Worm (Caenorhabditis elegans) whole organism, L2 larva: ENCODE measurements around the gene R04F11.3.

Experiments
- C34F6.9 ChIP-seq: fragments of 150-350 bp; optimal IDR thresholded peaks from 2 replicates; lab custom pipeline; 2014; ENCODE audit warnings: missing biosample characterization, missing genetic modification characterization
- R02D3.7 ChIP-seq: fragments of 150-350 bp; optimal IDR thresholded peaks from 2 replicates; lab custom pipeline; 2014; ENCODE audit warnings: missing biosample characterization, missing genetic modification characterization
- ZK546.5 ChIP-seq: sonication (generic microtip); optimal IDR thresholded peaks from 2 replicates; lab custom pipeline; 2017; ENCODE audit warnings: missing biosample characterization, missing genetic modification characterization
- alr-1 ChIP-seq: fragments of 150-350 bp; optimal IDR thresholded peaks from 2 replicates; lab custom pipeline; 2014; ENCODE audit warnings: missing biosample characterization, missing genetic modification characterization
- aly-2 ChIP-seq: fragments of 150-350 bp; optimal IDR thresholded peaks from 2 replicates; lab custom pipeline; 2014; ENCODE audit warnings: missing biosample characterization, missing genetic modification characterization
- blmp-1 ChIP-seq: sonication (generic microtip); optimal IDR thresholded peaks from 2 replicates; lab custom pipeline; 2017; ENCODE audit warnings: missing genetic modification characterization, mild to moderate bottlenecking, missing compliant biosample characterization, antibody characterized with exemption, moderate library complexity; ENCODE audit not compliant: insufficient read depth
- ceh-16 ChIP-seq: fragments of 150-350 bp; optimal IDR thresholded peaks from 2 replicates; lab custom pipeline; 2014; ENCODE audit warnings: missing biosample characterization, missing genetic modification characterization
- ceh-82 ChIP-seq: fragments of 150-350 bp; optimal IDR thresholded peaks from 2 replicates; lab custom pipeline; 2014; ENCODE audit warnings: missing biosample characterization, missing genetic modification characterization
- crh-2 ChIP-seq: sonication (generic microtip); optimal IDR thresholded peaks from 2 replicates; lab custom pipeline; 2017; ENCODE audit warnings: missing biosample characterization, missing genetic modification characterization
- dmd-4 ChIP-seq: sonication (generic microtip); optimal IDR thresholded peaks from 2 replicates; lab custom pipeline; 2017; ENCODE audit warnings: missing biosample characterization, missing genetic modification characterization
- egl-27 ChIP-seq: sonication (generic microtip); optimal IDR thresholded peaks from 3 replicates; lab custom pipeline; 2017; ENCODE audit warnings: missing biosample characterization, missing genetic modification reagents, missing genetic modification characterization
- elt-1 ChIP-seq: fragments of 150-350 bp; optimal IDR thresholded peaks from 2 replicates; lab custom pipeline; 2014; ENCODE audit warnings: missing biosample characterization, missing genetic modification characterization
- elt-3 ChIP-seq: sonication (generic microtip); optimal IDR thresholded peaks from 2 replicates; lab custom pipeline; 2017; ENCODE audit warnings: missing biosample characterization, missing genetic modification characterization
- fos-1 ChIP-seq: fragments of 150-350 bp; optimal IDR thresholded peaks from 2 replicates; lab custom pipeline; 2014; ENCODE audit warnings: missing biosample characterization, missing genetic modification characterization
- gmeb-1 ChIP-seq: fragments of 150-350 bp; optimal IDR thresholded peaks from 2 replicates; lab custom pipeline; 2014; ENCODE audit warnings: missing biosample characterization, missing genetic modification characterization
- lin-11 ChIP-seq: fragments of 150-350 bp; sonication (generic microtip); optimal IDR thresholded peaks from 2 replicates; lab custom pipeline; 2014; ENCODE audit warnings: missing biosample characterization, missing genetic modification characterization, inconsistent platforms, mixed read lengths
- lin-13 ChIP-seq: fragments of 150-350 bp; optimal IDR thresholded peaks from 2 replicates; lab custom pipeline; 2014; ENCODE audit warnings: missing biosample characterization, missing genetic modification reagents, missing genetic modification characterization
- lin-39 ChIP-seq: fragments of 150-350 bp; optimal IDR thresholded peaks from 2 replicates; lab custom pipeline; 2014; ENCODE audit warnings: missing biosample characterization, missing genetic modification reagents, missing genetic modification characterization
- lsy-2 ChIP-seq, 2 experiments: fragments of 150-350 bp in 1 of 2; sonication (generic microtip) in 1 of 2; optimal IDR thresholded peaks; 2 replicates each; lab custom pipeline; 2014 to 2017; ENCODE audit warnings: missing biosample characterization in 2 of 2, missing genetic modification characterization in 2 of 2
- mab-5 ChIP-seq: fragments of 150-350 bp; optimal IDR thresholded peaks from 2 replicates; lab custom pipeline; 2014; ENCODE audit warnings: missing biosample characterization, missing genetic modification characterization
- mbf-1 ChIP-seq: sonication (generic microtip); optimal IDR thresholded peaks from 2 replicates; lab custom pipeline; 2017; ENCODE audit warnings: missing biosample characterization, missing genetic modification characterization
- mdl-1 ChIP-seq, 2 experiments: fragments of 150-350 bp in 1 of 2; sonication (generic microtip) in 1 of 2; optimal IDR thresholded peaks; 2 replicates each; lab custom pipeline; 2017; ENCODE audit warnings: missing biosample characterization in 2 of 2, missing genetic modification characterization in 2 of 2
- nhr-10 ChIP-seq: sonication (generic microtip); optimal IDR thresholded peaks from 2 replicates; lab custom pipeline; 2017; ENCODE audit warnings: missing biosample characterization, missing genetic modification characterization
- nhr-12 ChIP-seq: fragments of 150-350 bp; optimal IDR thresholded peaks from 2 replicates; lab custom pipeline; 2014; ENCODE audit warnings: missing biosample characterization, missing genetic modification characterization
- nhr-129 ChIP-seq: fragments of 150-350 bp; optimal IDR thresholded peaks from 2 replicates; lab custom pipeline; 2014; ENCODE audit warnings: missing biosample characterization, missing genetic modification characterization
- nhr-21 ChIP-seq: fragments of 150-350 bp; optimal IDR thresholded peaks from 2 replicates; lab custom pipeline; 2014; ENCODE audit warnings: missing biosample characterization, missing genetic modification characterization
- nhr-23 ChIP-seq: fragments of 150-350 bp; optimal IDR thresholded peaks from 2 replicates; lab custom pipeline; 2014; ENCODE audit warnings: missing biosample characterization, missing genetic modification reagents, missing genetic modification characterization
- nhr-237 ChIP-seq: fragments of 150-350 bp; optimal IDR thresholded peaks from 2 replicates; lab custom pipeline; 2014; ENCODE audit warnings: missing biosample characterization, missing genetic modification characterization
- nhr-25 ChIP-seq: fragments of 150-350 bp; sonication (generic microtip); optimal IDR thresholded peaks from 3 replicates; lab custom pipeline; 2014; ENCODE audit warnings: missing biosample characterization, missing genetic modification characterization
- nhr-6 ChIP-seq: fragments of 150-350 bp; optimal IDR thresholded peaks from 2 replicates; lab custom pipeline; 2014; ENCODE audit warnings: missing biosample characterization, missing genetic modification characterization
- nhr-77 ChIP-seq: fragments of 150-350 bp; optimal IDR thresholded peaks from 2 replicates; lab custom pipeline; 2014; ENCODE audit warnings: missing biosample characterization, missing genetic modification characterization
- peb-1 ChIP-seq: fragments of 150-350 bp; optimal IDR thresholded peaks from 2 replicates; lab custom pipeline; 2014; ENCODE audit warnings: missing biosample characterization, missing genetic modification characterization
- sem-4 ChIP-seq: fragments of 150-350 bp; optimal IDR thresholded peaks from 2 replicates; lab custom pipeline; 2014; ENCODE audit warnings: missing biosample characterization, missing genetic modification reagents, missing genetic modification characterization
- skn-1 ChIP-seq: sonication (generic microtip); optimal IDR thresholded peaks from 2 replicates; lab custom pipeline; 2017; ENCODE audit warnings: missing biosample characterization, missing genetic modification characterization
- sma-3 ChIP-seq: sonication (generic microtip); optimal IDR thresholded peaks from 2 replicates; lab custom pipeline; 2016; ENCODE audit warnings: missing genetic modification reagents, missing genetic modification characterization, missing compliant biosample characterization
- sma-9 ChIP-seq, 2 experiments: fragments of 150-350 bp in 1 of 2; sonication (generic microtip) in 1 of 2; optimal IDR thresholded peaks; 2 replicates each; lab custom pipeline; 2014 to 2016; ENCODE audit warnings: missing genetic modification characterization in 2 of 2, mild to moderate bottlenecking in 1 of 2, missing biosample characterization in 1 of 2, missing compliant biosample characterization in 1 of 2, missing genetic modification reagents in 1 of 2, moderate library complexity in 1 of 2
- snpc-4 ChIP-seq: fragments of 150-350 bp; optimal IDR thresholded peaks from 2 replicates; lab custom pipeline; 2014; ENCODE audit warnings: missing biosample characterization, missing genetic modification characterization
- unc-39 ChIP-seq: fragments of 150-350 bp; optimal IDR thresholded peaks from 2 replicates; lab custom pipeline; 2014; ENCODE audit warnings: missing biosample characterization, missing genetic modification characterization
- unc-55 ChIP-seq: fragments of 150-350 bp; sonication (generic microtip); optimal IDR thresholded peaks from 3 replicates; lab custom pipeline; 2014; ENCODE audit warnings: missing biosample characterization, missing genetic modification reagents, missing genetic modification characterization
- unc-62 ChIP-seq: fragments of 150-350 bp; optimal IDR thresholded peaks from 2 replicates; lab custom pipeline; 2014; ENCODE audit warnings: missing biosample characterization, missing genetic modification reagents, missing genetic modification characterization
- zag-1 ChIP-seq: fragments of 150-350 bp; optimal IDR thresholded peaks from 2 replicates; lab custom pipeline; 2014; ENCODE audit warnings: missing biosample characterization, missing genetic modification characterization
- ztf-1 ChIP-seq: fragments of 200-800 bp; sonication (Bioruptor generic); conservative IDR thresholded peaks from 2 replicates; pipeline ENCODE4 v1.3.6; 2022; ENCODE audit warnings: missing genetic modification characterization, missing compliant biosample characterization
- ztf-11 ChIP-seq: sonication (generic microtip); optimal IDR thresholded peaks from 2 replicates; lab custom pipeline; 2017; ENCODE audit warnings: missing biosample characterization, missing genetic modification characterization

Gene R04F11.3

ce11 chrV:12288577-12288976 lies 28.4 kb downstream of the R04F11.3 start, which contains the start of gene rskd-1:
TSS of gene rskd-1 (minus strand) at chrV:12288615.
- TF ChIP-seq ceh-82 (tag; lab: Kevin White, UChicago) (no peak), alr-1 (tag; lab: Kevin White, UChicago) (no peak), ztf-1 (GFP tag; lab: Robert Waterston, UW) (no peak), lsy-2 (tag; optimal IDR thresholded peaks at IDR 0.05; lab: Kevin White, UChicago) (peak in 1 of 2 experiments; percentile 35), fos-1 (tag; lab: Kevin White, UChicago) (peak; percentile 2), skn-1 (tag; lab: Kevin White, UChicago) (no peak), sma-9 (GFP tag; optimal IDR thresholded peaks at IDR 0.05; lab: Kevin White, UChicago) (no peak), sma-9 (tag; optimal IDR thresholded peaks at IDR 0.05; lab: Kevin White, UChicago) (no peak), nhr-6 (tag; lab: Kevin White, UChicago) (no peak), mab-5 (no peak), peb-1 (tag; lab: Kevin White, UChicago) (no peak), sem-4 (tag; lab: Kevin White, UChicago) (no peak), nhr-23 (tag; lab: Kevin White, UChicago) (no peak), R02D3.7 (no peak), lin-11 (tag; lab: Kevin White, UChicago) (no peak), unc-39 (tag; lab: Kevin White, UChicago) (no peak), crh-2 (tag; lab: Kevin White, UChicago) (peak; percentile 35), sma-3 (GFP tag; lab: Kevin White, UChicago) (no peak), ceh-16 (tag; lab: Kevin White, UChicago) (no peak), unc-55 (GFP tag; lab: Kevin White, UChicago) (no peak), snpc-4 (tag; lab: Kevin White, UChicago) (no peak), aly-2 (tag; lab: Kevin White, UChicago) (no peak), unc-62 (GFP tag; lab: Kevin White, UChicago) (no peak), nhr-25 (tag; lab: Kevin White, UChicago) (peak; percentile 53), dmd-4 (tag; lab: Kevin White, UChicago) (no peak), ZK546.5 (no peak), blmp-1 (tag; lab: Kevin White, UChicago) (no peak), zag-1 (tag; lab: Kevin White, UChicago) (no peak), elt-1 (no peak), mdl-1 (tag; optimal IDR thresholded peaks at IDR 0.05; lab: Kevin White, UChicago) (no peak), nhr-21 (tag; lab: Kevin White, UChicago) (no peak), elt-3 (no peak), ztf-11 (tag; lab: Kevin White, UChicago) (no peak), nhr-12 (tag; lab: Kevin White, UChicago) (no peak), egl-27 (tag; lab: Kevin White, UChicago) (no peak), lin-13 (GFP tag; lab: Kevin White, UChicago) (peak; percentile 10), nhr-237 (no peak), mbf-1 (tag; lab: Kevin White, UChicago) (no peak), nhr-10 (tag; lab: Kevin White, UChicago) (no peak), gmeb-1 (tag; lab: Kevin White, UChicago) (no peak), nhr-77 (tag; lab: Kevin White, UChicago) (no peak), C34F6.9 (tag; lab: Kevin White, UChicago) (peak; percentile 27), lin-39 (tag; lab: Kevin White, UChicago) (no peak)

- TF ChIP-seq nhr-12 (tag; lab: Kevin White, UChicago) (no peak), zag-1 (tag; lab: Kevin White, UChicago) (peak; percentile 2), lsy-2 (tag; optimal IDR thresholded peaks at IDR 0.05; lab: Kevin White, UChicago) (peak in 1 of 2 experiments; percentile 36), C34F6.9 (tag; lab: Kevin White, UChicago) (peak; percentile 35), blmp-1 (tag; lab: Kevin White, UChicago) (no peak), ztf-11 (tag; lab: Kevin White, UChicago) (no peak), unc-55 (GFP tag; lab: Kevin White, UChicago) (peak; percentile 41), egl-27 (tag; lab: Kevin White, UChicago) (no peak), nhr-129 (tag; lab: Kevin White, UChicago) (peak; percentile 77)
These were observed 29.3 kb downstream of the R04F11.3 start for ce11 chrV:12287667-12288066.
